Worm (Caenorhabditis elegans): Measurements from ENCODE around the gene ttr-34.

The ttr-34 gene

ce11 chrX:13116380-13116779 lies 23.2 kb upstream of the ttr-34 start:
- TF ChIP-seq elt-2 (tag; optimal IDR thresholded peaks at IDR 0.05) (no peak), ama-1 (optimal IDR thresholded peaks at IDR 0.05) (peak; percentile 59), efl-1 (optimal IDR thresholded peaks at IDR 0.05) (no peak), efl-1 (GFP tag; optimal IDR thresholded peaks at IDR 0.05 in 1 of 2) (peak in 1 of 2 experiments; percentile 30), snu-23 (GFP tag; optimal IDR thresholded peaks at IDR 0.05) (no peak), lin-35 (GFP tag; optimal IDR thresholded peaks at IDR 0.05) (peak in 1 of 2 experiments; percentile 1), nhr-90 (tag; optimal IDR thresholded peaks at IDR 0.05; ENCODE audit: poor library complexity) (peak; percentile 50), ceh-82 (tag; optimal IDR thresholded peaks at IDR 0.05) (no peak), nhr-12 (tag; optimal IDR thresholded peaks at IDR 0.05) (no peak)

ce11 chrX:13119900-13120299 lies 19.7 kb upstream of the ttr-34 start:
- TF ChIP-seq lin-35 (GFP tag; optimal IDR thresholded peaks at IDR 0.05) (peak in 1 of 2 experiments; percentile 2), nhr-20 (tag; optimal IDR thresholded peaks at IDR 0.05) (peak; percentile 56), blmp-1 (tag; optimal IDR thresholded peaks at IDR 0.05) (peak; percentile 42), nhr-71 (tag; optimal IDR thresholded peaks at IDR 0.05) (peak; percentile 56), grh-1 (GFP tag; IDR thresholded peaks at IDR 0.05) (peak; percentile 20; the same call in 1 of the 2 replicates), nhr-85 (tag) (peak; percentile 95), pag-3 (tag; optimal IDR thresholded peaks at IDR 0.05; ENCODE audit: borderline replicate concordance, insufficient read depth) (no peak), elt-3 (tag; optimal IDR thresholded peaks at IDR 0.05) (peak in 1 of 6 experiments; percentile 21), lin-14 (GFP tag; optimal IDR thresholded peaks at IDR 0.05) (peak; percentile 55), efl-1 (optimal IDR thresholded peaks at IDR 0.05) (no peak), efl-1 (GFP tag; optimal IDR thresholded peaks at IDR 0.05 in 1 of 2) (peak in 1 of 2 experiments; percentile 35), ama-1 (optimal IDR thresholded peaks at IDR 0.05) (no peak), rnt-1 (tag; optimal IDR thresholded peaks at IDR 0.05) (peak; percentile 20), unc-30 (tag; optimal IDR thresholded peaks at IDR 0.05) (no peak), lsy-2 (tag; optimal IDR thresholded peaks at IDR 0.05) (peak in 1 of 2 experiments; percentile 23), nhr-90 (tag; optimal IDR thresholded peaks at IDR 0.05; ENCODE audit: poor library complexity) (peak; percentile 15), snu-23 (GFP tag; optimal IDR thresholded peaks at IDR 0.05) (peak; percentile 51), ceh-88 (GFP tag; IDR thresholded peaks at IDR 0.05) (no peak), egl-27 (tag; optimal IDR thresholded peaks at IDR 0.05) (no peak)

ce11 chrX:13121104-13121503 lies 18.5 kb upstream of the ttr-34 start:
- TF ChIP-seq rnt-1 (tag; optimal IDR thresholded peaks at IDR 0.05), result peak; percentile 77
- TF ChIP-seq nhr-20 (tag; optimal IDR thresholded peaks at IDR 0.05), result peak; percentile 83
- peak; percentile 10 for TF ChIP-seq vab-15 (tag; optimal IDR thresholded peaks at IDR 0.05)
- TF ChIP-seq snu-23 (GFP tag; optimal IDR thresholded peaks at IDR 0.05), result peak; percentile 69
- TF ChIP-seq mep-1 (tag; optimal IDR thresholded peaks at IDR 0.05), result peak; percentile 64
- TF ChIP-seq C34B4.2 (tag; optimal IDR thresholded peaks at IDR 0.05), result no peak
- peak in 1 of 2 experiments; percentile 1 for TF ChIP-seq efl-1 (optimal IDR thresholded peaks at IDR 0.05)
- peak in 1 of 2 experiments; percentile 93 for TF ChIP-seq efl-1 (GFP tag; optimal IDR thresholded peaks at IDR 0.05 in 1 of 2)
- no peak for TF ChIP-seq C04F5.9 (tag; optimal IDR thresholded peaks at IDR 0.05)
- peak; percentile 16 to 62 (median 32) for TF ChIP-seq ceh-82 (tag; optimal IDR thresholded peaks at IDR 0.05)
- TF ChIP-seq ceh-8 (GFP tag; optimal IDR thresholded peaks at IDR 0.05), result peak; percentile 34
- TF ChIP-seq snpc-4 (tag; optimal IDR thresholded peaks at IDR 0.05), result peak; percentile 14
- TF ChIP-seq xbp-1 (tag; optimal IDR thresholded peaks at IDR 0.05), result peak; percentile 72
- no peak for TF ChIP-seq hlh-4 (tag; optimal IDR thresholded peaks at IDR 0.05)
- no peak for TF ChIP-seq aha-1 (tag; optimal IDR thresholded peaks at IDR 0.05)
- no peak for TF ChIP-seq alr-1 (tag; optimal IDR thresholded peaks at IDR 0.05; ENCODE audit: borderline replicate concordance)
- no peak for TF ChIP-seq egl-27 (tag; optimal IDR thresholded peaks at IDR 0.05)
- TF ChIP-seq pag-3 (tag; optimal IDR thresholded peaks at IDR 0.05; ENCODE audit: borderline replicate concordance, insufficient read depth), result no peak
- no peak for TF ChIP-seq ztf-4 (tag; optimal IDR thresholded peaks at IDR 0.05)
- peak; percentile 25 to 52 for TF ChIP-seq lsy-2 (tag; optimal IDR thresholded peaks at IDR 0.05)
- TF ChIP-seq isw-1 (GFP tag; IDR thresholded peaks at IDR 0.05), result peak; percentile 17; the same call in 1 of the 2 replicates
- TF ChIP-seq mdl-1 (tag; optimal IDR thresholded peaks at IDR 0.05), result peak in 1 of 2 experiments; percentile 65
- no peak for TF ChIP-seq mef-2 (tag; optimal IDR thresholded peaks at IDR 0.05)
- peak in 1 of 3 experiments; percentile 28 for TF ChIP-seq dpl-1 (GFP tag; optimal IDR thresholded peaks at IDR 0.05)
- no peak for TF ChIP-seq nhr-12 (tag; optimal IDR thresholded peaks at IDR 0.05)
- no peak for TF ChIP-seq aly-2 (tag; optimal IDR thresholded peaks at IDR 0.05)
- TF ChIP-seq egl-13 (tag; optimal IDR thresholded peaks at IDR 0.05), result peak; percentile 52
- peak; percentile 86 for TF ChIP-seq nhr-47 (tag; optimal IDR thresholded peaks at IDR 0.05)
- TF ChIP-seq sox-4 (tag; optimal IDR thresholded peaks at IDR 0.05), result peak; percentile 36
- peak in 1 of 2 experiments; percentile 66 for TF ChIP-seq ztf-11 (tag; optimal IDR thresholded peaks at IDR 0.05)
- no peak for TF ChIP-seq fos-1 (tag; optimal IDR thresholded peaks at IDR 0.05)
- no peak for TF ChIP-seq zag-1 (tag; optimal IDR thresholded peaks at IDR 0.05)
- TF ChIP-seq Y116A8C.19 (tag; optimal IDR thresholded peaks at IDR 0.05; ENCODE audit: borderline replicate concordance), result no peak
- no peak for TF ChIP-seq nhr-11 (tag; optimal IDR thresholded peaks at IDR 0.05)
- TF ChIP-seq lin-35 (GFP tag; optimal IDR thresholded peaks at IDR 0.05), result peak; percentile 32 to 71
